Comparison of ENCODE assay signal across 5 fruit fly cellular contexts in genomic region chr3L:9064976-9065761, dm6.
A peak's percentile ranks its signal among the peaks of the same experiment; 100 is the strongest.
TF ChIP-seq lines count a peak whose summit lies in the region.

No protein-coding gene starts in this region.

- no peak for TF ChIP-seq CTCF in whole organism, embryonic (GFP tag; optimal IDR thresholded peaks at IDR 0.05; lab: Kevin White, UChicago)

TF ChIP-seq in whole organism, adult, 20 proteins besides CTCF, POLR2A, EP300 and RAD21 (continues in another document):
- TF ChIP-seq CG12768 (GFP tag; optimal IDR thresholded peaks at IDR 0.05; lab: Kevin White, UChicago) (peak; percentile 49), CG5204 (GFP tag; optimal IDR thresholded peaks at IDR 0.05; lab: Kevin White, UChicago) (peak; percentile 80), tj (GFP tag; optimal IDR thresholded peaks at IDR 0.05; lab: Kevin White, UChicago) (peak; percentile 84), toe (GFP tag; optimal IDR thresholded peaks at IDR 0.05; lab: Kevin White, UChicago) (peak; percentile 61), CG33017 (tag; optimal IDR thresholded peaks at IDR 0.05; lab: Kevin White, UChicago) (peak; percentile 67), cic (GFP tag; optimal IDR thresholded peaks at IDR 0.05; lab: Kevin White, UChicago) (no peak), Crg-1 (GFP tag; optimal IDR thresholded peaks at IDR 0.05; lab: Kevin White, UChicago) (peak; percentile 67), cnc (optimal IDR thresholded peaks at IDR 0.05; lab: Kevin White, UChicago) (no peak), CG7101 (tag; optimal IDR thresholded peaks at IDR 0.05; lab: Kevin White, UChicago) (peak; percentile 73), CG11617 (GFP tag; optimal IDR thresholded peaks at IDR 0.05; lab: Kevin White, UChicago) (peak; percentile 88), Hr96 (GFP tag; optimal IDR thresholded peaks at IDR 0.05; lab: Kevin White, UChicago) (peak; percentile 42), CG1620 (GFP tag; optimal IDR thresholded peaks at IDR 0.05; lab: Kevin White, UChicago) (peak; percentile 25), CG7045 (GFP tag; optimal IDR thresholded peaks at IDR 0.05; lab: Kevin White, UChicago) (peak; percentile 74), kay (GFP tag; lab: Kevin White, UChicago; ENCODE audit: borderline replicate concordance) (no peak), ovo (GFP tag; optimal IDR thresholded peaks at IDR 0.05; lab: Kevin White, UChicago) (no peak), Clk (GFP tag; optimal IDR thresholded peaks at IDR 0.05; lab: Kevin White, UChicago) (peak; percentile 28), pad (GFP tag; optimal IDR thresholded peaks at IDR 0.05; lab: Kevin White, UChicago) (peak; percentile 56), bab1 (GFP tag; optimal IDR thresholded peaks at IDR 0.05; lab: Kevin White, UChicago) (no peak)

TF ChIP-seq in whole organism, embryonic, 481 proteins besides CTCF, POLR2A, EP300 and RAD21 (continues in another document):
- TF ChIP-seq stc (GFP tag; IDR thresholded peaks at IDR 0.05; lab: Robert Waterston, UW) (0 out of 2 replicates have a peak, but pooled peaks have one; percentile 14), tio (GFP tag; optimal IDR thresholded peaks at IDR 0.05; lab: Kevin White, UChicago) (peak; percentile 25), Oli (tag; optimal IDR thresholded peaks at IDR 0.05; lab: Kevin White, UChicago) (peak; percentile 8), zfh2 (GFP tag; optimal IDR thresholded peaks at IDR 0.05; lab: Kevin White, UChicago) (peak; percentile 12), CG2678 (tag; optimal IDR thresholded peaks at IDR 0.05; lab: Kevin White, UChicago) (peak; percentile 37), CG9215 (GFP tag; IDR thresholded peaks at IDR 0.05; lab: Robert Waterston, UW) (no peak), CG9876 (GFP tag; optimal IDR thresholded peaks at IDR 0.05; lab: Kevin White, UChicago) (no peak), NfI (GFP tag; optimal IDR thresholded peaks at IDR 0.05; lab: Kevin White, UChicago) (peak; percentile 2), gem (tag; optimal IDR thresholded peaks at IDR 0.05; lab: Kevin White, UChicago) (peak; percentile 42), CG12659 (GFP tag; optimal IDR thresholded peaks at IDR 0.05; lab: Kevin White, UChicago) (peak; percentile 0), Pdp1 (GFP tag; optimal IDR thresholded peaks at IDR 0.05; lab: Kevin White, UChicago) (peak in 1 of 2 experiments; percentile 71), Sox102F (GFP tag; optimal IDR thresholded peaks at IDR 0.05; lab: Kevin White, UChicago) (peak; percentile 25), CG12071 (GFP tag; optimal IDR thresholded peaks at IDR 0.05; lab: Kevin White, UChicago) (no peak), sr (GFP tag; IDR thresholded peaks at IDR 0.05; lab: Robert Waterston, UW) (peak; percentile 76), PHDP (tag; optimal IDR thresholded peaks at IDR 0.05; lab: Kevin White, UChicago) (peak; percentile 18), C15 (GFP tag; IDR thresholded peaks at IDR 0.05; lab: Robert Waterston, UW) (peak; percentile 4; the same call in 1 of the 3 replicates), nmo (GFP tag; optimal IDR thresholded peaks at IDR 0.05; lab: Kevin White, UChicago) (peak; percentile 2), grau (tag; optimal IDR thresholded peaks at IDR 0.05; lab: Kevin White, UChicago) (peak; percentile 34)

TF ChIP-seq in whole organism, prepupa, 60 proteins besides CTCF, POLR2A, EP300 and RAD21 (continues in another document):
- TF ChIP-seq ss (GFP tag; optimal IDR thresholded peaks at IDR 0.05; lab: Kevin White, UChicago) (no peak), CG6854 (GFP tag; optimal IDR thresholded peaks at IDR 0.05; lab: Kevin White, UChicago) (no peak), CG1621 (tag; optimal IDR thresholded peaks at IDR 0.05; lab: Kevin White, UChicago) (no peak), CG11294 (GFP tag; IDR thresholded peaks at IDR 0.05; lab: Robert Waterston, UW) (peak; percentile 74; the same call in 1 of the 2 replicates), CG8632 (GFP tag; optimal IDR thresholded peaks at IDR 0.05; lab: Kevin White, UChicago) (peak; percentile 18), Lpt (GFP tag; optimal IDR thresholded peaks at IDR 0.05; lab: Kevin White, UChicago) (peak; percentile 37), Hr38 (GFP tag; optimal IDR thresholded peaks at IDR 0.05; lab: Kevin White, UChicago) (no peak), Hr39 (GFP tag; optimal IDR thresholded peaks at IDR 0.05; lab: Kevin White, UChicago) (peak; percentile 22), spab (GFP tag; optimal IDR thresholded peaks at IDR 0.05; lab: Kevin White, UChicago) (no peak), Sox15 (GFP tag; optimal IDR thresholded peaks at IDR 0.05; lab: Kevin White, UChicago) (no peak), CG6276 (GFP tag; optimal IDR thresholded peaks at IDR 0.05; lab: Kevin White, UChicago) (peak; percentile 70), eg (GFP tag; IDR thresholded peaks at IDR 0.05; lab: Robert Waterston, UW) (peak; percentile 79), esn (GFP tag; optimal IDR thresholded peaks at IDR 0.05; lab: Kevin White, UChicago) (peak; percentile 40), Eip75B (GFP tag; optimal IDR thresholded peaks at IDR 0.05; lab: Kevin White, UChicago) (peak; percentile 43), Eip93F (GFP tag; optimal IDR thresholded peaks at IDR 0.05; lab: Kevin White, UChicago) (no peak), fd59A (GFP tag; optimal IDR thresholded peaks at IDR 0.05; lab: Kevin White, UChicago) (no peak), Gug (GFP tag; IDR thresholded peaks at IDR 0.05; lab: Robert Waterston, UW) (peak; percentile 62), Sox14 (GFP tag; optimal IDR thresholded peaks at IDR 0.05; lab: Kevin White, UChicago) (peak; percentile 52), CG16779 (tag; optimal IDR thresholded peaks at IDR 0.05; lab: Kevin White, UChicago) (peak; percentile 13), net (GFP tag; optimal IDR thresholded peaks at IDR 0.05; lab: Kevin White, UChicago) (peak; percentile 41)

TF ChIP-seq in whole organism, pupa, 21 proteins besides CTCF, POLR2A, EP300 and RAD21:
- 0 out of 2 replicates have a peak, but pooled peaks have one; percentile 15 for TF ChIP-seq CG12605 (GFP tag; IDR thresholded peaks at IDR 0.05; lab: Robert Waterston, UW)
- TF ChIP-seq CG8159 (tag; optimal IDR thresholded peaks at IDR 0.05; lab: Kevin White, UChicago): peak; percentile 42
- peak; percentile 59; the same call in 2 of the 3 replicates for TF ChIP-seq CG4496 (GFP tag; IDR thresholded peaks at IDR 0.05; lab: Robert Waterston, UW)
- TF ChIP-seq fd96Ca (GFP tag; IDR thresholded peaks at IDR 0.05; lab: Robert Waterston, UW): 0 out of 3 replicates have a peak, but pooled peaks have one; percentile 1
- peak; percentile 54 for TF ChIP-seq rn (GFP tag; IDR thresholded peaks at IDR 0.05; lab: Robert Waterston, UW)
- no peak for TF ChIP-seq Pif1B (GFP tag; optimal IDR thresholded peaks at IDR 0.05; lab: Kevin White, UChicago)
- TF ChIP-seq CG8301 (tag; optimal IDR thresholded peaks at IDR 0.05; lab: Kevin White, UChicago): peak; percentile 71
- TF ChIP-seq D1 (tag; optimal IDR thresholded peaks at IDR 0.05; lab: Kevin White, UChicago): no peak
- TF ChIP-seq gl (tag; optimal IDR thresholded peaks at IDR 0.05; lab: Kevin White, UChicago): no peak
- peak; percentile 76 for TF ChIP-seq CG14655 (GFP tag; optimal IDR thresholded peaks at IDR 0.05; lab: Kevin White, UChicago)
- peak; percentile 32 for TF ChIP-seq CG15710 (tag; optimal IDR thresholded peaks at IDR 0.05; lab: Kevin White, UChicago)
- no peak for TF ChIP-seq Snoo (tag; optimal IDR thresholded peaks at IDR 0.05; lab: Kevin White, UChicago)
- peak; percentile 73 for TF ChIP-seq CG32121 (GFP tag; IDR thresholded peaks at IDR 0.05; lab: Robert Waterston, UW)
- peak; percentile 65 for TF ChIP-seq Ets98B (GFP tag; IDR thresholded peaks at IDR 0.05; lab: Robert Waterston, UW)
- TF ChIP-seq CG17806 (tag; optimal IDR thresholded peaks at IDR 0.05; lab: Kevin White, UChicago): peak; percentile 17
- peak; percentile 29 for TF ChIP-seq EcR (GFP tag; optimal IDR thresholded peaks at IDR 0.05; lab: Kevin White, UChicago)
- no peak for TF ChIP-seq CG10348 (GFP tag; IDR thresholded peaks at IDR 0.05; lab: Robert Waterston, UW)
- TF ChIP-seq Pif1A (GFP tag; optimal IDR thresholded peaks at IDR 0.05; lab: Kevin White, UChicago): peak; percentile 52
- peak; percentile 5 for TF ChIP-seq CG34367 (tag; optimal IDR thresholded peaks at IDR 0.05; lab: Kevin White, UChicago)
- peak; percentile 46 for TF ChIP-seq CG9948 (tag; optimal IDR thresholded peaks at IDR 0.05; lab: Kevin White, UChicago)
- no peak for TF ChIP-seq CG13204 (GFP tag; optimal IDR thresholded peaks at IDR 0.05; lab: Kevin White, UChicago)

TF ChIP-seq in whole organism, wandering third instar larva, 38 proteins besides CTCF, POLR2A, EP300 and RAD21:
- TF ChIP-seq fru (GFP tag; optimal IDR thresholded peaks at IDR 0.05; lab: Kevin White, UChicago) (peak; percentile 1), ey (GFP tag; optimal IDR thresholded peaks at IDR 0.05; lab: Kevin White, UChicago) (peak; percentile 32), foxo (GFP tag; optimal IDR thresholded peaks at IDR 0.05; lab: Kevin White, UChicago) (peak in 1 of 2 experiments; percentile 11), h (GFP tag; optimal IDR thresholded peaks at IDR 0.05; lab: Kevin White, UChicago) (peak; percentile 33), Rel (GFP tag; optimal IDR thresholded peaks at IDR 0.05; lab: Kevin White, UChicago) (no peak), Rel (tag; optimal IDR thresholded peaks at IDR 0.05; lab: Kevin White, UChicago) (peak; percentile 4), Sp1 (GFP tag; optimal IDR thresholded peaks at IDR 0.05; lab: Kevin White, UChicago) (no peak), Mio (GFP tag; optimal IDR thresholded peaks at IDR 0.05; lab: Kevin White, UChicago) (no peak), lola (GFP tag; optimal IDR thresholded peaks at IDR 0.05; lab: Kevin White, UChicago) (no peak), br (GFP tag; optimal IDR thresholded peaks at IDR 0.05; lab: Kevin White, UChicago) (no peak), Abd-B (GFP tag; optimal IDR thresholded peaks at IDR 0.05; lab: Kevin White, UChicago) (no peak), Hnf4 (GFP tag; optimal IDR thresholded peaks at IDR 0.05; lab: Kevin White, UChicago) (no peak), Dfd (GFP tag; optimal IDR thresholded peaks at IDR 0.05; lab: Kevin White, UChicago) (no peak), dl (GFP tag; optimal IDR thresholded peaks at IDR 0.05; lab: Kevin White, UChicago; ENCODE audit: insufficient read depth in 1 of 2, partially characterized antibody in 2 of 2) (no peak), HLH106 (tag; optimal IDR thresholded peaks at IDR 0.05; lab: Kevin White, UChicago) (peak; percentile 0), N (GFP tag; optimal IDR thresholded peaks at IDR 0.05; lab: Kevin White, UChicago) (no peak), Jra (GFP tag; optimal IDR thresholded peaks at IDR 0.05; lab: Kevin White, UChicago) (no peak), Hr83 (GFP tag; optimal IDR thresholded peaks at IDR 0.05; lab: Kevin White, UChicago; ENCODE audit: poor library complexity, severe bottlenecking) (no peak)
TF ChIP-seq in whole organism, wandering third instar larva: peak in this region for 6.
